Fruit fly (Drosophila melanogaster) whole organism, wandering third instar larva: ENCODE measurements around the gene simj.

ENCODE experiments used
- Abd-B ChIP-seq: fragments of >200 bp; optimal IDR thresholded peaks from 2 replicates; lab custom pipeline; 2017; ENCODE audit warnings: missing biosample characterization, missing genetic modification characterization
- CG32264 ChIP-seq: fragments of 200-800 bp; sonication (Bioruptor generic); optimal IDR thresholded peaks from 2 replicates; lab custom pipeline; 2016; ENCODE audit warnings: missing biosample characterization, missing genetic modification characterization
- CG9705 ChIP-seq: fragments of 200-800 bp; sonication (Bioruptor generic); optimal IDR thresholded peaks from 2 replicates; lab custom pipeline; 2018; ENCODE audit warnings: missing biosample characterization, mild to moderate bottlenecking, missing genetic modification characterization
- CrebA ChIP-seq: fragments of 200-800 bp; sonication (Bioruptor generic); optimal IDR thresholded peaks from 2 replicates; lab custom pipeline; 2016; ENCODE audit warnings: missing biosample characterization, mild to moderate bottlenecking, missing genetic modification characterization, borderline replicate concordance
- Dfd ChIP-seq: fragments of >200 bp; optimal IDR thresholded peaks from 2 replicates; lab custom pipeline; 2017; ENCODE audit warnings: missing biosample characterization, missing genetic modification characterization
- Dif ChIP-seq: fragments of 200-275, 200-300 bp; sonication (Bioruptor generic); optimal IDR thresholded peaks from 2 replicates; lab custom pipeline; 2018; ENCODE audit warnings: missing biosample characterization, missing genetic modification characterization; ENCODE audit not compliant: partially characterized antibody
- HLH106 ChIP-seq: fragments of 200-800 bp; optimal IDR thresholded peaks from 3 replicates; lab custom pipeline; 2019; ENCODE audit warnings: missing biosample characterization, mild to moderate bottlenecking, missing genetic modification characterization, moderate library complexity
- Hnf4 ChIP-seq: fragments of 200-800 bp; sonication (Bioruptor generic); optimal IDR thresholded peaks from 2 replicates; lab custom pipeline; 2016; ENCODE audit warnings: missing biosample characterization, mild to moderate bottlenecking, missing genetic modification characterization
- Hr78 ChIP-seq: fragments of >200 bp; optimal IDR thresholded peaks from 2 replicates; lab custom pipeline; 2017; ENCODE audit warnings: missing biosample characterization, missing genetic modification characterization
- Hr83 ChIP-seq: fragments of 200-300 bp; sonication (Bioruptor generic); optimal IDR thresholded peaks from 2 replicates; lab custom pipeline; 2016; ENCODE audit warnings: missing biosample characterization, mild to moderate bottlenecking, missing genetic modification characterization, moderate library complexity; ENCODE audit not compliant: poor library complexity, severe bottlenecking
- Myc ChIP-seq: fragments of >200 bp; optimal IDR thresholded peaks from 2 replicates; lab custom pipeline; 2017
- N ChIP-seq: fragments of >200 bp; optimal IDR thresholded peaks from 2 replicates; lab custom pipeline; 2018; ENCODE audit warnings: missing biosample characterization, missing external identifiers, missing genetic modification characterization
- OdsH ChIP-seq: fragments of 200-800 bp; sonication (Bioruptor generic); optimal IDR thresholded peaks from 2 replicates; lab custom pipeline; 2016; ENCODE audit warnings: missing biosample characterization, mild to moderate bottlenecking, missing genetic modification characterization
- Rel ChIP-seq, 2 experiments: fragments of 200-800 bp; sonication (Bioruptor generic) in 1 of 2; optimal IDR thresholded peaks; 2 replicates in 1 of 2; 3 replicates in 1 of 2; lab custom pipeline; 2016 to 2019; ENCODE audit warnings: mild to moderate bottlenecking in 2 of 2, missing biosample characterization in 2 of 2, missing genetic modification characterization in 2 of 2, moderate library complexity in 1 of 2
- Sp1 ChIP-seq: fragments of 200-800 bp; sonication (Bioruptor generic); optimal IDR thresholded peaks from 3 replicates; lab custom pipeline; 2019; ENCODE audit warnings: missing biosample characterization, mild to moderate bottlenecking, missing genetic modification characterization, moderate library complexity
- Vsx2 ChIP-seq: fragments of 200-300, 225-300 bp; sonication (Bioruptor generic); optimal IDR thresholded peaks from 2 replicates; lab custom pipeline; 2018; ENCODE audit warnings: missing biosample characterization, missing genetic modification characterization; ENCODE audit not compliant: partially characterized antibody
- br ChIP-seq: fragments of 200-800 bp; sonication (Bioruptor generic); optimal IDR thresholded peaks from 2 replicates; lab custom pipeline; 2016; ENCODE audit warnings: missing biosample characterization, missing genetic modification characterization
- brk ChIP-seq: fragments of 200-800 bp; sonication (Bioruptor generic); optimal IDR thresholded peaks from 2 replicates; lab custom pipeline; 2016; ENCODE audit warnings: missing biosample characterization, mild to moderate bottlenecking, missing genetic modification characterization
- dl ChIP-seq, 2 experiments: fragments of 175-275, 200-275 bp in 1 of 2; fragments of 200-275 bp in 1 of 2; sonication (Bioruptor generic); optimal IDR thresholded peaks; lab custom pipeline; 2018; ENCODE audit warnings: mild to moderate bottlenecking in 2 of 2, missing biosample characterization in 2 of 2, missing genetic modification characterization in 2 of 2, moderate library complexity in 2 of 2; ENCODE audit not compliant: partially characterized antibody in 2 of 2, insufficient read depth in 1 of 2
- dmrt93B ChIP-seq: fragments of 200-800 bp; sonication (Bioruptor generic); optimal IDR thresholded peaks from 2 replicates; lab custom pipeline; 2018; ENCODE audit warnings: missing biosample characterization, mild to moderate bottlenecking, missing genetic modification characterization
- dsf ChIP-seq: sonication (Bioruptor generic); optimal IDR thresholded peaks from 2 replicates; lab custom pipeline; 2016; ENCODE audit warnings: missing biosample characterization, missing genetic modification characterization, borderline replicate concordance
- foxo ChIP-seq, 2 experiments: fragments of 200-800 bp; sonication (Bioruptor generic); optimal IDR thresholded peaks; 2 replicates in 1 of 2; 3 replicates in 1 of 2; lab custom pipeline; 2016 to 2017; ENCODE audit warnings: missing biosample characterization in 2 of 2, missing genetic modification characterization in 2 of 2
- fru ChIP-seq: fragments of 200-800 bp; sonication (Bioruptor generic); optimal IDR thresholded peaks from 3 replicates; lab custom pipeline; 2016; ENCODE audit warnings: missing biosample characterization, mild to moderate bottlenecking, missing genetic modification characterization
- h ChIP-seq: fragments of 200-800 bp; sonication (Bioruptor generic); optimal IDR thresholded peaks from 3 replicates; lab custom pipeline; 2016; ENCODE audit warnings: missing biosample characterization, mild to moderate bottlenecking, missing genetic modification characterization
- jim ChIP-seq: fragments of 175-275, 200-325 bp; sonication (Bioruptor generic); optimal IDR thresholded peaks from 2 replicates; lab custom pipeline; 2016; ENCODE audit warnings: missing biosample characterization, mild to moderate bottlenecking, missing genetic modification characterization
- lola ChIP-seq: fragments of >200 bp; optimal IDR thresholded peaks from 2 replicates; lab custom pipeline; 2017; ENCODE audit warnings: missing biosample characterization, missing genetic modification characterization
- pan ChIP-seq: fragments of >200 bp; optimal IDR thresholded peaks from 2 replicates; lab custom pipeline; 2017
- psq ChIP-seq: fragments of 200-800 bp; sonication (Bioruptor generic); optimal IDR thresholded peaks from 3 replicates; lab custom pipeline; 2017; ENCODE audit warnings: missing biosample characterization, mild to moderate bottlenecking, missing genetic modification characterization, moderate library complexity
- rgr ChIP-seq: fragments of 200-800 bp; sonication (Bioruptor generic); optimal IDR thresholded peaks from 3 replicates; lab custom pipeline; 2016; ENCODE audit warnings: missing biosample characterization, mild to moderate bottlenecking, missing genetic modification characterization
- sage ChIP-seq: fragments of 200-800 bp; sonication (Bioruptor generic); optimal IDR thresholded peaks from 2 replicates; lab custom pipeline; 2016; ENCODE audit warnings: missing biosample characterization, mild to moderate bottlenecking, missing genetic modification characterization
- sv ChIP-seq: fragments of 200-800 bp; sonication (Bioruptor generic); optimal IDR thresholded peaks from 3 replicates; lab custom pipeline; 2016; ENCODE audit warnings: missing biosample characterization, missing genetic modification characterization
- woc ChIP-seq: sonication (Bioruptor generic); optimal IDR thresholded peaks from 2 replicates; lab custom pipeline; 2016; ENCODE audit warnings: missing biosample characterization, mild to moderate bottlenecking, missing genetic modification characterization

Gene simj

DNA sequence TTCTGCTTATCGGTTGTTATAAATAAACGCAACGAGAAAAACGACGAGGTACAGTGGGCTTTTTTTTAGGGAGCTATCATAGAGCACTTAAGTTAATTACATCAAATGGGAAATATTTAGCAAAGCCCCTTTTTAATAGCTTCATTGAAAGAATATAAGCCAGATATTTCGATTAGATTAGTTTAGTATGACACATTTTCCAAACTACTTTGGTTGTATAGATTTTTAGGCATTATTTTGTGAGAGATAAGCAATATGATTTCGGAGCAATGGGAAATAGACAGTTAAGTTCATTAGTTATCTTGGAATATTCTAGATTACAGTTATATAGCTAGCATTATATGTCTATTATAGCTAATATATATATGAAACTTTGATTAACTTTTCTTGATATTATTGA is 15.6 kb downstream of the simj start:
- TF ChIP-seq woc (no peak), Sp1 (GFP tag; lab: Kevin White, UChicago) (no peak)
- TF ChIP-seq, all 38 proteins: peak for 0

DNA sequence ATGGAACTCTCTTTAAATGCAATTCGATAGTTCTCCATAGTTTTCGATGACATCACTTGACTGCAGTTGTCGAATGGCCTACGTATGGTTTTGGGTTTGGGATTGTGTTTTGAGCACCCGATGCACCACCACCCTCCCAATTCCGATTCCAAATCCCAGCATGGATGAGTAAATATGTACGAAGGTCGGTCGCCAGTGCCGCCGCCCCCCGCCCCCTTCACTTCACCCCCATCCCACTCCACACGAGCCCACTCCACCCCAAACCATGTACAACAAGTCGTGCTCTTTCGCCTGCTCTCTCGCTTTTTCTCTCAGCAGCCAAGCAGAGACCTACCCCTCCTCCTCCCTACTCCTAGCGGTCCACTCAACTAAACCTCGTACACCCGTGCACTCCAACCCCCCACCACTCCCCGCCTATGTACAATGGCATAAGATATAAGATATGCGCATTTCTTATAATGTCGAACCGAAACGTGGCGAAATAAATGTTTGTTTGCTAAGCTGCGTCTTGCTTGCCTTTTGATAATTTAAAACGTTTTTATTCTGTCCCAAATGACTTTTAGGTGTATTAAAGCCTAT is 16.3 kb downstream of the simj start:
- TF ChIP-seq CrebA (GFP tag; lab: Kevin White, UChicago) (no peak), dl (GFP tag; optimal IDR thresholded peaks at IDR 0.05; lab: Kevin White, UChicago; ENCODE audit: insufficient read depth in 1 of 2, partially characterized antibody in 2 of 2) (no peak), Hr78 (GFP tag; lab: Kevin White, UChicago) (no peak), fru (GFP tag; lab: Kevin White, UChicago) (no peak), HLH106 (tag; lab: Kevin White, UChicago) (peak; percentile 21), dsf (GFP tag; lab: Kevin White, UChicago) (no peak), Myc (lab: Kevin White, UChicago) (no peak), Hr83 (GFP tag; lab: Kevin White, UChicago) (peak; percentile 16), psq (GFP tag; lab: Kevin White, UChicago) (peak; percentile 20), jim (GFP tag; lab: Kevin White, UChicago) (no peak), Sp1 (GFP tag; lab: Kevin White, UChicago) (peak; percentile 24), pan (lab: Kevin White, UChicago) (no peak), Vsx2 (GFP tag; lab: Kevin White, UChicago) (no peak), Hnf4 (GFP tag; lab: Kevin White, UChicago) (no peak), sage (GFP tag; lab: Kevin White, UChicago) (no peak), brk (GFP tag; lab: Kevin White, UChicago) (no peak), Dif (GFP tag; lab: Kevin White, UChicago) (peak; percentile 39), OdsH (GFP tag; lab: Kevin White, UChicago) (no peak), Rel (GFP tag; optimal IDR thresholded peaks at IDR 0.05; lab: Kevin White, UChicago) (no peak), Rel (tag; optimal IDR thresholded peaks at IDR 0.05; lab: Kevin White, UChicago) (peak; percentile 22), foxo (GFP tag; optimal IDR thresholded peaks at IDR 0.05; lab: Kevin White, UChicago) (peak in 1 of 2 experiments; percentile 38)

DNA sequence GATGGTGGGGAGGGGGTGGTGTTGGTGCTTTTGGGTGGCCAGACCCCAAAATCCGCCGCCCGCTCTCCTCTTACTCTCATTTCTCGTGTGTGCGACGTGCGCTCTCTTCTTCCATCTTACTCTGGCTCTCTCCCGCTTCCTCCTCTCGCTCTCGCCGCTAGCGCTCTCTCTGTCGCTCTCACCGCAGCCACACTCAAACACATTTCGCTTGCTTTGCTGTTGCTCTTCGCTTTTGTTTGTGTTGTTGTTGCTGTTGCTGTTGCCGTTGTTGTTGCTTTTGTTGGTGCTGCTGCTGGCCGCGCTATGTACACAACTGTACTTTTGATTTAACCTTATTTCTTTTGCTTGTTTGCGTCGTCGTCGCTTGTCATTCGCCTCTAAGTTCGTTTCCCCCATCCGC is 17.3 kb downstream of the simj start:
- TF ChIP-seq dmrt93B (no peak), Dif (GFP tag; lab: Kevin White, UChicago) (peak; percentile 95), sv (GFP tag; lab: Kevin White, UChicago) (no peak), h (peak; percentile 57), rgr (peak; percentile 5), CG32264 (no peak), dl (GFP tag; optimal IDR thresholded peaks at IDR 0.05; lab: Kevin White, UChicago; ENCODE audit: insufficient read depth in 1 of 2, partially characterized antibody in 2 of 2) (peak; percentile 83 to 92), Hnf4 (GFP tag; lab: Kevin White, UChicago) (no peak), sage (GFP tag; lab: Kevin White, UChicago) (peak; percentile 11), Abd-B (no peak), Rel (GFP tag; optimal IDR thresholded peaks at IDR 0.05; lab: Kevin White, UChicago) (no peak), Rel (tag; optimal IDR thresholded peaks at IDR 0.05; lab: Kevin White, UChicago) (peak; percentile 12), CG9705 (GFP tag; lab: Kevin White, UChicago) (no peak), Dfd (peak; percentile 57), br (GFP tag; lab: Kevin White, UChicago) (peak; percentile 60), Vsx2 (GFP tag; lab: Kevin White, UChicago) (no peak), fru (GFP tag; lab: Kevin White, UChicago) (no peak), OdsH (GFP tag; lab: Kevin White, UChicago) (no peak), lola (GFP tag; lab: Kevin White, UChicago) (no peak), Hr83 (GFP tag; lab: Kevin White, UChicago) (no peak), N (GFP tag; lab: Kevin White, UChicago) (no peak), psq (GFP tag; lab: Kevin White, UChicago) (peak; percentile 76), Myc (lab: Kevin White, UChicago) (no peak), Sp1 (GFP tag; lab: Kevin White, UChicago) (peak; percentile 2)
